Worm (Caenorhabditis elegans) whole organism, L4 larva: ENCODE results near the gene fbxc-45.
"Not testable (repeated sequence)": the region's sequence is repeated elsewhere in the genome, so short reads cannot be mapped to it uniquely, and the experiment has no call there.

Source experiments
- D1046.2 ChIP-seq: fragments of 200-800 bp; sonication (Bioruptor generic); IDR thresholded peaks from 2 replicates; pipeline ENCODE4 v1.3.6; 2022; ENCODE audit warnings: missing genetic modification characterization, missing compliant biosample characterization
- F37D6.2 ChIP-seq: sonication (generic microtip); optimal IDR thresholded peaks from 2 replicates; lab custom pipeline; 2016; ENCODE audit warnings: mild to moderate bottlenecking, missing genetic modification characterization, missing compliant biosample characterization
- F49E8.2 ChIP-seq: sonication (generic microtip); optimal IDR thresholded peaks from 2 replicates; lab custom pipeline; 2016; ENCODE audit warnings: missing compliant biosample characterization, mild to moderate bottlenecking, missing genetic modification characterization, borderline replicate concordance
- T20F7.1 ChIP-seq: fragments of 200-800 bp; sonication (Bioruptor generic); optimal IDR thresholded peaks from 2 replicates; lab custom pipeline; 2018; ENCODE audit warnings: mild to moderate bottlenecking, missing genetic modification characterization, missing compliant biosample characterization
- T26A8.4 ChIP-seq: fragments of 200-800 bp; sonication (Bioruptor generic); IDR thresholded peaks from 2 replicates; pipeline ENCODE4 v1.3.6; 2022; ENCODE audit warnings: missing genetic modification characterization, missing compliant biosample characterization
- Y48G9A.11 ChIP-seq: fragments of 200-800 bp; sonication (Bioruptor generic); IDR thresholded peaks from 2 replicates; pipeline ENCODE4 v1.3.6; 2022; ENCODE audit warnings: missing genetic modification reagents, missing genetic modification characterization, missing compliant biosample characterization
- ZK337.2 ChIP-seq: fragments of 200-800 bp; sonication (Bioruptor generic); IDR thresholded peaks from 2 replicates; pipeline ENCODE4 v1.3.6; 2022; ENCODE audit warnings: missing genetic modification reagents, missing genetic modification characterization, missing compliant biosample characterization
- aha-1 ChIP-seq: fragments of 150-350 bp; peaks from one replicate; lab custom pipeline; 2014; ENCODE audit warnings: missing biosample characterization, missing genetic modification characterization
- arid-1 ChIP-seq: fragments of 200-800 bp; sonication (Bioruptor generic); conservative IDR thresholded peaks from 2 replicates; pipeline ENCODE4 v1.3.6; 2022; ENCODE audit warnings: missing genetic modification reagents, missing genetic modification characterization, missing compliant biosample characterization
- ceh-20 ChIP-seq: fragments of 200-800 bp; sonication (Bioruptor generic); IDR thresholded peaks from 2 replicates; pipeline ENCODE4 v1.3.6; 2022; ENCODE audit warnings: missing genetic modification reagents, missing genetic modification characterization, missing compliant biosample characterization
- ceh-62 ChIP-seq: sonication (generic microtip); optimal IDR thresholded peaks from 2 replicates; lab custom pipeline; 2017; ENCODE audit warnings: missing biosample characterization, missing genetic modification characterization
- ctbp-1 ChIP-seq: fragments of 200-800 bp; sonication (Bioruptor generic); IDR thresholded peaks from 2 replicates; pipeline ENCODE4 v1.3.6; 2022; ENCODE audit warnings: missing genetic modification reagents, missing genetic modification characterization, missing compliant biosample characterization
- daf-16 ChIP-seq, 3 experiments: sonication (generic microtip); optimal IDR thresholded peaks; 2 replicates each; lab custom pipeline; 2016 to 2017; ENCODE audit warnings: missing genetic modification characterization in 3 of 3, missing genetic modification reagents in 3 of 3, mild to moderate bottlenecking in 2 of 3, missing compliant biosample characterization in 2 of 3, missing biosample characterization in 1 of 3, moderate library complexity in 1 of 3
- daf-19 ChIP-seq: fragments of 200-800 bp; sonication (Bioruptor generic); conservative IDR thresholded peaks from 2 replicates; pipeline ENCODE4 v1.3.6; 2022; ENCODE audit warnings: missing genetic modification characterization, missing compliant biosample characterization
- dmd-6 ChIP-seq: fragments of 200-800 bp; sonication (Bioruptor generic); IDR thresholded peaks from 2 replicates; pipeline ENCODE4 v1.3.6; 2022; ENCODE audit warnings: missing genetic modification reagents, missing genetic modification characterization, missing compliant biosample characterization
- dmd-9 ChIP-seq: fragments of 200-800 bp; sonication (Bioruptor generic); IDR thresholded peaks from 2 replicates; pipeline ENCODE4 v1.3.6; 2022; ENCODE audit warnings: missing genetic modification reagents, missing genetic modification characterization, missing compliant biosample characterization
- dpl-1 ChIP-seq: fragments of 150-350 bp; optimal IDR thresholded peaks from 2 replicates; lab custom pipeline; 2014; ENCODE audit warnings: missing biosample characterization, missing genetic modification reagents, missing genetic modification characterization
- hlh-11 ChIP-seq: fragments of 200-800 bp; sonication (Bioruptor generic); optimal IDR thresholded peaks from 2 replicates; lab custom pipeline; 2018; ENCODE audit warnings: mild to moderate bottlenecking, missing genetic modification characterization, missing compliant biosample characterization
- hmg-1.1 ChIP-seq: fragments of 200-800 bp; sonication (Bioruptor generic); IDR thresholded peaks from 2 replicates; pipeline ENCODE4 v1.3.6; 2022; ENCODE audit warnings: missing genetic modification reagents, missing genetic modification characterization, missing compliant biosample characterization
- lin-1 ChIP-seq: fragments of 200-800 bp; sonication (Bioruptor generic); IDR thresholded peaks from 2 replicates; pipeline ENCODE4 v1.3.6; 2022; ENCODE audit warnings: missing genetic modification reagents, missing genetic modification characterization, missing compliant biosample characterization
- lin-29 ChIP-seq: fragments of 200-800 bp; sonication (Bioruptor generic); IDR thresholded peaks from 2 replicates; pipeline ENCODE4 v1.3.6; 2022; ENCODE audit warnings: missing genetic modification reagents, missing genetic modification characterization, missing compliant biosample characterization
- lin-38 ChIP-seq: fragments of 200-800 bp; sonication (Bioruptor generic); IDR thresholded peaks from 2 replicates; pipeline ENCODE4 v1.3.6; 2022; ENCODE audit warnings: missing genetic modification reagents, missing genetic modification characterization, missing compliant biosample characterization
- lsy-2 ChIP-seq, 2 experiments: fragments of 150-350 bp in 1 of 2; sonication (generic microtip) in 1 of 2; optimal IDR thresholded peaks; 2 replicates each; lab custom pipeline; 2014 to 2017; ENCODE audit warnings: missing biosample characterization in 2 of 2, missing genetic modification characterization in 2 of 2
- madf-5 ChIP-seq, 2 experiments: fragments of 200-800 bp; sonication (Bioruptor generic); IDR thresholded peaks; 2 replicates each; pipeline ENCODE4 v1.3.6; 2022; ENCODE audit warnings: missing compliant biosample characterization in 2 of 2, missing genetic modification characterization in 2 of 2
- madf-9 ChIP-seq: fragments of 200-800 bp; sonication (Bioruptor generic); conservative IDR thresholded peaks from 2 replicates; pipeline ENCODE4 v1.3.6; 2022; ENCODE audit warnings: missing genetic modification reagents, missing genetic modification characterization, missing compliant biosample characterization
- mes-2 ChIP-seq: sonication (generic microtip); optimal IDR thresholded peaks from 2 replicates; lab custom pipeline; 2016; ENCODE audit warnings: missing genotype, mild to moderate bottlenecking, missing genetic modification characterization, missing compliant biosample characterization; ENCODE audit not compliant: poor library complexity, severe bottlenecking
- nhr-11 ChIP-seq: fragments of 150-350 bp; optimal IDR thresholded peaks from 2 replicates; lab custom pipeline; 2014; ENCODE audit warnings: missing biosample characterization, missing genetic modification characterization
- nhr-41 ChIP-seq: fragments of 200-800 bp; sonication (Bioruptor generic); IDR thresholded peaks from 2 replicates; pipeline ENCODE4 v1.3.6; 2022; ENCODE audit warnings: missing genetic modification reagents, missing genetic modification characterization, missing compliant biosample characterization
- nhr-42 ChIP-seq: fragments of 200-800 bp; sonication (Bioruptor generic); IDR thresholded peaks from 2 replicates; pipeline ENCODE4 v1.3.6; 2022; ENCODE audit warnings: missing genetic modification characterization, missing compliant biosample characterization
- pha-4 ChIP-seq, 2 experiments: fragments of 150-350 bp in 1 of 2; fragments of 200-800 bp in 1 of 2; sonication (Bioruptor generic) in 1 of 2; IDR thresholded peaks in 1 of 2; optimal IDR thresholded peaks in 1 of 2; 2 replicates each; pipeline versions ENCODE4 v1.3.6 to Lab custom; 2014 to 2022; ENCODE audit warnings: missing genetic modification characterization in 2 of 2, missing genetic modification reagents in 2 of 2, missing biosample characterization in 1 of 2, missing compliant biosample characterization in 1 of 2
- php-3 ChIP-seq: fragments of 200-800 bp; sonication (Bioruptor generic); IDR thresholded peaks from 2 replicates; pipeline ENCODE4 v1.3.6; 2022; ENCODE audit warnings: missing genetic modification reagents, missing genetic modification characterization, missing compliant biosample characterization
- rbr-2 ChIP-seq: sonication (generic microtip); optimal IDR thresholded peaks from 2 replicates; lab custom pipeline; 2016; ENCODE audit warnings: missing genotype, missing genetic modification characterization, missing compliant biosample characterization
- tra-1 ChIP-seq: fragments of 200-800 bp; sonication (Bioruptor generic); IDR thresholded peaks from 2 replicates; pipeline ENCODE4 v1.3.6; 2022; ENCODE audit warnings: missing genetic modification reagents, missing genetic modification characterization, missing compliant biosample characterization
- vab-7 ChIP-seq: fragments of 200-800 bp; sonication (Bioruptor generic); IDR thresholded peaks from 2 replicates; pipeline ENCODE4 v1.3.6; 2022; ENCODE audit warnings: missing genetic modification reagents, missing genetic modification characterization, missing compliant biosample characterization

Gene fbxc-45

ce11 chrIV:2901973-2902372, 20.1 kb downstream of the fbxc-45 start:
- TF ChIP-seq dpl-1 (peak; percentile 5), lin-38 (peak; percentile 92), hmg-1.1 (GFP tag; lab: Robert Waterston, UW) (0 out of 2 replicates have a peak, but pooled peaks have one; percentile 20)
- TF ChIP-seq, all 104 proteins: peak for 3; not testable (repeated sequence) for 101

- TF ChIP-seq hlh-11 (no peak), lin-1 (GFP tag; lab: Robert Waterston, UW) (no peak), nhr-11 (tag; lab: Kevin White, UChicago) (no peak), aha-1 (peak; percentile 51), nhr-41 (GFP tag; lab: Robert Waterston, UW) (no peak), rbr-2 (tag; lab: Kevin White, UChicago) (no peak), ceh-62 (no peak), daf-19 (no peak), F49E8.2 (tag; lab: Kevin White, UChicago) (no peak), dpl-1 (no peak), madf-5 (GFP tag; IDR thresholded peaks at IDR 0.05; lab: Robert Waterston, UW) (0 out of 4 replicates have a peak, but pooled peaks of 1 of the 2 experiments have one; percentile 19)
Measured at ce11 chrIV:2897644-2898160, 24.3 kb downstream of the fbxc-45 start, which contains the start of gene Y54G2A.36. TSS of gene Y54G2A.36 (plus strand) at chrIV:2897694.

ce11 chrIV:2895986-2896660, 25.9 kb downstream of the fbxc-45 start:
- TF ChIP-seq tra-1 (GFP tag; lab: Robert Waterston, UW) (0 out of 2 replicates have a peak, but pooled peaks have one; percentile 44), lin-29 (GFP tag; lab: Robert Waterston, UW) (peak; percentile 41; the same call in 1 of the 2 replicates), dpl-1 (peak; percentile 30), hlh-11 (peak; percentile 7), mes-2 (peak; percentile 80), php-3 (GFP tag; lab: Robert Waterston, UW) (0 out of 2 replicates have a peak, but pooled peaks have one; percentile 6), vab-7 (GFP tag; lab: Robert Waterston, UW) (peak; percentile 54), pha-4 (GFP tag; IDR thresholded peaks at IDR 0.05; lab: Robert Waterston, UW) (peak; percentile 54; the same call in 1 of the 2 replicates), daf-16 (tag; optimal IDR thresholded peaks at IDR 0.05; lab: Kevin White, UChicago) (peak; percentile 26), dmd-6 (GFP tag; lab: Robert Waterston, UW) (peak; percentile 48), F37D6.2 (tag; lab: Kevin White, UChicago) (peak; percentile 72), arid-1 (peak; percentile 45; the same call in 1 of the 2 replicates), madf-9 (GFP tag; lab: Robert Waterston, UW) (peak; percentile 59; the same call in 1 of the 2 replicates), Y48G9A.11 (GFP tag; lab: Robert Waterston, UW) (peak; percentile 58), ctbp-1 (GFP tag; lab: Robert Waterston, UW) (peak; percentile 31; the same call in 1 of the 2 replicates), D1046.2 (GFP tag; lab: Robert Waterston, UW) (peak; percentile 47; the same call in 1 of the 2 replicates), ceh-20 (GFP tag; lab: Robert Waterston, UW) (peak; percentile 56; the same call in 1 of the 2 replicates), lin-38 (peak; percentile 93), dmd-9 (GFP tag; lab: Robert Waterston, UW) (peak; percentile 90), hmg-1.1 (GFP tag; lab: Robert Waterston, UW) (peak; percentile 63; the same call in 1 of the 2 replicates), T26A8.4 (peak; percentile 79), ZK337.2 (GFP tag; lab: Robert Waterston, UW) (peak; percentile 83), T20F7.1 (GFP tag; lab: Kevin White, UChicago) (peak; percentile 75), rbr-2 (tag; lab: Kevin White, UChicago) (peak; percentile 69), lsy-2 (tag; optimal IDR thresholded peaks at IDR 0.05; lab: Kevin White, UChicago) (peak in 1 of 2 experiments; percentile 77), nhr-42 (GFP tag; lab: Robert Waterston, UW) (peak; percentile 80)
- TF ChIP-seq pha-4 (tag; optimal IDR thresholded peaks at IDR 0.05; lab: Kevin White, UChicago); daf-16 (GFP tag; optimal IDR thresholded peaks at IDR 0.05; lab: Kevin White, UChicago): not testable (repeated sequence)
